Worm (Caenorhabditis elegans) whole organism, midembryonic: ENCODE results near the gene H10E21.1.

Experiments used
- T22C8.4 ChIP-seq: fragments of 200-800 bp; sonication (Bioruptor generic); IDR thresholded peaks from 2 replicates; pipeline ENCODE4 v1.3.6; 2022; ENCODE audit warnings: missing genetic modification characterization, missing compliant biosample characterization
- cog-1 ChIP-seq: sonication (generic microtip); optimal IDR thresholded peaks from 2 replicates; lab custom pipeline; 2016; ENCODE audit warnings: missing genetic modification characterization, missing compliant biosample characterization
- flt-1 ChIP-seq: fragments of 200-800 bp; sonication (Bioruptor generic); IDR thresholded peaks from 2 replicates; pipeline ENCODE4 v1.3.6; 2022; ENCODE audit warnings: missing genetic modification characterization, missing compliant biosample characterization
- klf-2 ChIP-seq: fragments of 200-800 bp; sonication (Bioruptor generic); conservative IDR thresholded peaks from 2 replicates; pipeline ENCODE4 v1.3.6; 2022; ENCODE audit warnings: missing genetic modification reagents, missing genetic modification characterization, missing compliant biosample characterization
- med-1 ChIP-seq: sonication (generic microtip); optimal IDR thresholded peaks from 2 replicates; lab custom pipeline; 2017; ENCODE audit warnings: missing genetic modification characterization, mild to moderate bottlenecking, missing compliant biosample characterization, antibody characterized with exemption, missing genetic modification reagents; ENCODE audit not compliant: insufficient read depth
- ref-1 ChIP-seq: fragments of 200-800 bp; sonication (Bioruptor generic); conservative IDR thresholded peaks from 2 replicates; pipeline ENCODE4 v1.3.6; 2022; ENCODE audit warnings: missing genetic modification reagents, missing genetic modification characterization, missing compliant biosample characterization
- tab-1 ChIP-seq: fragments of 200-800 bp; sonication (Bioruptor generic); IDR thresholded peaks from 2 replicates; pipeline ENCODE4 v1.3.6; 2022; ENCODE audit warnings: missing genetic modification characterization, missing compliant biosample characterization
- ztf-23 ChIP-seq: fragments of 200-800 bp; sonication (Bioruptor generic); IDR thresholded peaks from 2 replicates; pipeline ENCODE4 v1.3.6; 2022; ENCODE audit warnings: missing genetic modification reagents, missing genetic modification characterization, missing compliant biosample characterization
- ztf-29 ChIP-seq: fragments of 200-800 bp; sonication (Bioruptor generic); IDR thresholded peaks from 2 replicates; pipeline ENCODE4 v1.3.6; 2022; ENCODE audit warnings: missing genetic modification reagents, missing genetic modification characterization, missing compliant biosample characterization

H10E21.1 gene

ce11 chrIII:15224-15822 lies at the start of gene H10E21.1:
H10E21.1 (plus strand) TSS chrIII:15772.
- TF ChIP-seq flt-1 (no peak), ztf-23 (GFP tag; lab: Robert Waterston, UW) (no peak), ztf-29 (GFP tag; lab: Robert Waterston, UW) (no peak), med-1 (no peak), ref-1 (no peak), tab-1 (GFP tag; lab: Robert Waterston, UW) (no peak), cog-1 (tag; lab: Kevin White, UChicago) (no peak), klf-2 (no peak), T22C8.4 (GFP tag; lab: Robert Waterston, UW) (no peak)

ce11 chrIII:2919-3371 lies 12.6 kb upstream of the H10E21.1 start, which contains the start of the genes fbxa-6, cTel54X.2 and npr-30:
fbxa-6 (minus strand) TSS chrIII:3097.
cTel54X.2 (plus strand) TSS chrIII:3278.
npr-30 (plus strand) TSS chrIII:3321.
- TF ChIP-seq klf-2 (no peak), tab-1 (GFP tag; lab: Robert Waterston, UW) (no peak), ref-1 (no peak), cog-1 (tag; lab: Kevin White, UChicago) (no peak), T22C8.4 (GFP tag; lab: Robert Waterston, UW) (no peak), ztf-29 (GFP tag; lab: Robert Waterston, UW) (no peak), ztf-23 (GFP tag; lab: Robert Waterston, UW) (no peak), flt-1 (no peak), med-1 (no peak)

- TF ChIP-seq flt-1 (no peak), klf-2 (no peak), ref-1 (no peak), tab-1 (GFP tag; lab: Robert Waterston, UW) (no peak), ztf-23 (GFP tag; lab: Robert Waterston, UW) (no peak), med-1 (no peak), cog-1 (tag; lab: Kevin White, UChicago) (no peak), ztf-29 (GFP tag; lab: Robert Waterston, UW) (no peak), T22C8.4 (GFP tag; lab: Robert Waterston, UW) (no peak)
These were observed 1.4 kb upstream of the H10E21.1 start for ce11 chrIII:14175-14574.

ce11 chrIII:14671-15070 lies 901 bp upstream of the H10E21.1 start, which contains the start of gene nhr-80:
nhr-80 (minus strand) TSS chrIII:14869.
- TF ChIP-seq cog-1 (tag; lab: Kevin White, UChicago) (no peak), klf-2 (no peak), ztf-29 (GFP tag; lab: Robert Waterston, UW) (no peak), tab-1 (GFP tag; lab: Robert Waterston, UW) (no peak), T22C8.4 (GFP tag; lab: Robert Waterston, UW) (no peak), ztf-23 (GFP tag; lab: Robert Waterston, UW) (no peak), ref-1 (no peak), flt-1 (no peak), med-1 (no peak)

DNA sequence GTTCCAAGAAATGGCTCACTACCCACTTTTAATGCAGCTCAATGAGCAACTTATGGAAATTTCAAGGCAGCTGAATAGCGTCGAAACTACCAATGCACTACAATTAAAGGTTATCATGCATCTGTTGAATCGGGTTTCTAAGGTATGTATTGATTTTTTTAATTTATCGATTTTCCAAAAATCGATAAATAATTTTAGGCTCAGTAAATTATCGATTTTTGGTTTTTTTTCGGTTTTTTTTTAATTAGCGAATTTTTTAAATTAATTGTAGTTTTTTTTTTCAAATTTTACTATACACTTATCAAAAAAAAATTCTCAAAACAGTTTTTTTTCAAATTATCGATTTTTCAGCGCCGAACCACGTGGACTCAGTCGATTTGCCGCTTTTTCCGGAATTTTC lies 1.2 kb downstream of the H10E21.1 start:
- no peak for TF ChIP-seq ref-1
- peak; percentile 68 for TF ChIP-seq T22C8.4 (GFP tag; lab: Robert Waterston, UW)

ce11 chrIII:17558-17957 lies 2.0 kb downstream of the H10E21.1 start:
- TF ChIP-seq ref-1 (no peak), klf-2 (no peak), T22C8.4 (GFP tag; lab: Robert Waterston, UW) (no peak), ztf-29 (GFP tag; lab: Robert Waterston, UW) (no peak), cog-1 (tag; lab: Kevin White, UChicago) (no peak), ztf-23 (GFP tag; lab: Robert Waterston, UW) (no peak), med-1 (no peak), tab-1 (GFP tag; lab: Robert Waterston, UW) (no peak), flt-1 (no peak)

DNA sequence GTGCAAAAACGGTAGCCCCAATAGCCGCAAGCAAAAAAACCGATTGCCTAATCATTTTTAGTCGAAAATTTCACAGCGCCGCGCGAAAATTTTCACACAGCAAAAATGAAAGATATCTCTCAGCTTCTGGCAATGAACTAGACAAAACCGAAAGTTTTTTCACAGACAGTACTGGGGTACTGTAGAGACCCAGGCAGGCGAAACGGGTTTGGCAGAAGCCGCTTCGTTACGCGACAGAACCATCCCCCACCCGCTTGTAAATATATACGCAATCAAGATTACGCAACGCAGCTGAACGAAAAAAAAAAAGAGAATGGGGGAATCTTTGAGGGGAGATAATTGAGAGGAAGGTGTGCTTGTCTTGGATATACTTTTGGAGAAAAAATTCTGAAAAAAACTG lies 3.9 kb downstream of the H10E21.1 start, which contains the start of gene H10E21.4:
TSS of gene H10E21.4 (minus strand) at position 167 of the 400 bp plus-strand sequence.
- no peak for TF ChIP-seq flt-1
- TF ChIP-seq med-1, result no peak
- TF ChIP-seq cog-1 (tag; lab: Kevin White, UChicago), result no peak
- no peak for TF ChIP-seq ztf-29 (GFP tag; lab: Robert Waterston, UW)
- TF ChIP-seq klf-2, result no peak
- TF ChIP-seq ref-1, result no peak
- TF ChIP-seq tab-1 (GFP tag; lab: Robert Waterston, UW), result no peak
- no peak for TF ChIP-seq T22C8.4 (GFP tag; lab: Robert Waterston, UW)

- TF ChIP-seq med-1, result no peak
- TF ChIP-seq ztf-23 (GFP tag; lab: Robert Waterston, UW), result no peak
- no peak for TF ChIP-seq tab-1 (GFP tag; lab: Robert Waterston, UW)
- no peak for TF ChIP-seq ref-1
- TF ChIP-seq cog-1 (tag; lab: Kevin White, UChicago), result no peak
- no peak for TF ChIP-seq flt-1
- no peak for TF ChIP-seq T22C8.4 (GFP tag; lab: Robert Waterston, UW)
- TF ChIP-seq klf-2, result no peak
- TF ChIP-seq ztf-29 (GFP tag; lab: Robert Waterston, UW), result no peak
These were observed 5.7 kb downstream of the H10E21.1 start for ce11 chrIII:21276-21675.

DNA sequence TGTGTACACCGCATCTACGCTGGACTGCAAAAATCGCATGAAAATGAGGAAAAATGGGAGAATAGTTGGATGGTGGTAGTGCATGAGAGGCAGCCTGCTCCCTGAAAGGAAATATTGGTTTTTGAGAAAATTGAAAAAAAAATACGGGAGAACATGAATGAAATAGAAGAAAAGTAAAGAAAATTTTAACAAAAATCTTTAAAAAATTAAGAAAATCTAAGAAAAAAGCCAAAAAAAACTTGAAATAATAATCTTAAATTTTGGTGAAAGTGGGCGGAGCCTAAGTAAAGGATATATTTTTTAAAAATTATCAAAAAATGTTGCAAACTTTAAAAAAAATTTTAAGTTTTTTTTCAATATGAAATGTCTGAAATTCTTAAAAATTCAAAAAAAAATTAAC lies 8.3 kb downstream of the H10E21.1 start, which contains the start of gene H10E21.5:
TSS of gene H10E21.5 (minus strand) at position 101 of the 400 bp plus-strand sequence.
- TF ChIP-seq tab-1 (GFP tag; lab: Robert Waterston, UW) (no peak), cog-1 (tag; lab: Kevin White, UChicago) (no peak), T22C8.4 (GFP tag; lab: Robert Waterston, UW) (no peak), ztf-29 (GFP tag; lab: Robert Waterston, UW) (no peak)

- TF ChIP-seq ztf-29 (GFP tag; lab: Robert Waterston, UW), result no peak
- no peak for TF ChIP-seq med-1
- TF ChIP-seq cog-1 (tag; lab: Kevin White, UChicago), result no peak
- no peak for TF ChIP-seq ref-1
- TF ChIP-seq klf-2, result 0 out of 2 replicates have a peak, but pooled peaks have one; percentile 16
- TF ChIP-seq tab-1 (GFP tag; lab: Robert Waterston, UW), result no peak
- TF ChIP-seq T22C8.4 (GFP tag; lab: Robert Waterston, UW), result peak; percentile 54; the same call in 1 of the 2 replicates
- no peak for TF ChIP-seq ztf-23 (GFP tag; lab: Robert Waterston, UW)
- TF ChIP-seq flt-1, result no peak
These were observed 10.0 kb downstream of the H10E21.1 start for ce11 chrIII:25582-25996.
